Worm (Caenorhabditis elegans): ENCODE results near the gene F32D8.14.

The F32D8.14 gene

DNA sequence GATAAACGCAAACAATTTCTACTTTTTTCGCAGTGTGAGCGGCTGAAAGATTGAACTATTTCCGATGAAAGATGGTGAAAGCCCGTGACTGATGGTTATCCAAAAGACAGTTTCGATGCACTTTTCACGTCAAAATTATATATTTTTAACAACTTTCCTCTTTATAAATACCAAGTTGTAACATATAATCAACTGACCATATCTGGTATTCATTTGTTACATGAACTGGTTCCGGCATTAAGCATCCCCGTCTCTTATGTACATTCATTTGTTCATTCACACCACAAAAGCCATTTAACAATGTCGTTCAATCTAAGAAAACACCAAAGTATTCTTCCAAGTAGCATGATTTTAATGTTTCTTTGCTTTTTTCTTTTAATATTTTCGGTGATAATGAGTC is 11.1 kb downstream of the F32D8.14 start, which contains the start of gene F32D8.2:
Gene F32D8.2 (plus strand): TSS at position 301 of the 400 bp plus-strand sequence.
- no peak for TF ChIP-seq ceh-36 (tag; optimal IDR thresholded peaks at IDR 0.05)
- TF ChIP-seq B0310.2 (tag; optimal IDR thresholded peaks at IDR 0.05) = no peak
- no peak for TF ChIP-seq ceh-13 (GFP tag; optimal IDR thresholded peaks at IDR 0.05)
- TF ChIP-seq pes-1 (GFP tag; IDR thresholded peaks at IDR 0.05) = no peak
- TF ChIP-seq F13C5.2 (tag; optimal IDR thresholded peaks at IDR 0.05) = no peak
- no peak for TF ChIP-seq hmbx-1 (tag; optimal IDR thresholded peaks at IDR 0.05)
- no peak for TF ChIP-seq flt-1 (GFP tag; IDR thresholded peaks at IDR 0.05)
- no peak for TF ChIP-seq ama-1 (optimal IDR thresholded peaks at IDR 0.05)
- TF ChIP-seq hmg-4 (GFP tag; optimal IDR thresholded peaks at IDR 0.05) = no peak
- no peak for TF ChIP-seq ets-7 (tag; optimal IDR thresholded peaks at IDR 0.05)

DNA sequence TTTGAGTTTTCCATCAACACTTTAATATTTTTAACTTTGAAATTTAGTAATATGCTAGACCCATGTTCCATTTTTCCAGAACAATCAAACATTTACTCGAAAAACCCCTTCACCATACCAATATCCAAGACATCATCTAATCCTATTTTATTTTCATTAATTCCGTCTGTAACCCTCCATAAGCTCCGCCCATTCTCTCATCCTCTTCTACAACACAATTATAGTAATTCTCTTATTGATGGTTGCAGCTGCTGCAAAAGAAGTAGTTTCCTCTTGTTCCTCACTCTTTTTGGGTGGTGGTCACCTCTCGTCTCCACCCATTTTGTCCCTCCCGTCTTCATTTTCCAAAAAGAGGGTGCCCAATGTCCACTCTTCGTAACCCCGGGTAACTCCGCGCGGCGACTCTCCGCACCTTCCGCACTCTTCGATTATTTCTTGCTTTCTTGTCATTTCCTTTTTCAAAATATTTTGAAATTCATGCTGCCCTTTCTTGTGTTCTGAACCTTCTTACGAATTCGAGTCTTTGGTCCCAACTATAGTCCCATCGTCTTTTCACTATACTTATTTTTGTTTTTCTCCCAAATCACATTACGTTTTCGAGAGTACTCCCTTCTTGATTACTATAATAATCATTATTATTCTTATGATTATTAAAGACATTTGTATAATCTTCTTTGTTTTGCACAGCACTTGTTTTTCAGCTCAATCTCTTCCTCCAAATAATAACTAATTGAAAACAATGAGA is 14.3 kb downstream of the F32D8.14 start, which contains the start of gene F32D8.1:
Gene F32D8.1 (plus strand): TSS at position 695 of the 745 bp plus-strand sequence.
- TF ChIP-seq tbx-37 (GFP tag; conservative IDR thresholded peaks at IDR 0.05) = no peak
- TF ChIP-seq flt-1 (GFP tag; IDR thresholded peaks at IDR 0.05) = no peak
- no peak for TF ChIP-seq hmg-4 (GFP tag; optimal IDR thresholded peaks at IDR 0.05)
- TF ChIP-seq ets-7 (tag; optimal IDR thresholded peaks at IDR 0.05) = no peak
- TF ChIP-seq hmbx-1 (tag; optimal IDR thresholded peaks at IDR 0.05) = no peak
- no peak for TF ChIP-seq F13C5.2 (tag; optimal IDR thresholded peaks at IDR 0.05)
- no peak for TF ChIP-seq tra-4 (tag; optimal IDR thresholded peaks at IDR 0.05)
- TF ChIP-seq aly-1 (tag; optimal IDR thresholded peaks at IDR 0.05) = no peak

DNA sequence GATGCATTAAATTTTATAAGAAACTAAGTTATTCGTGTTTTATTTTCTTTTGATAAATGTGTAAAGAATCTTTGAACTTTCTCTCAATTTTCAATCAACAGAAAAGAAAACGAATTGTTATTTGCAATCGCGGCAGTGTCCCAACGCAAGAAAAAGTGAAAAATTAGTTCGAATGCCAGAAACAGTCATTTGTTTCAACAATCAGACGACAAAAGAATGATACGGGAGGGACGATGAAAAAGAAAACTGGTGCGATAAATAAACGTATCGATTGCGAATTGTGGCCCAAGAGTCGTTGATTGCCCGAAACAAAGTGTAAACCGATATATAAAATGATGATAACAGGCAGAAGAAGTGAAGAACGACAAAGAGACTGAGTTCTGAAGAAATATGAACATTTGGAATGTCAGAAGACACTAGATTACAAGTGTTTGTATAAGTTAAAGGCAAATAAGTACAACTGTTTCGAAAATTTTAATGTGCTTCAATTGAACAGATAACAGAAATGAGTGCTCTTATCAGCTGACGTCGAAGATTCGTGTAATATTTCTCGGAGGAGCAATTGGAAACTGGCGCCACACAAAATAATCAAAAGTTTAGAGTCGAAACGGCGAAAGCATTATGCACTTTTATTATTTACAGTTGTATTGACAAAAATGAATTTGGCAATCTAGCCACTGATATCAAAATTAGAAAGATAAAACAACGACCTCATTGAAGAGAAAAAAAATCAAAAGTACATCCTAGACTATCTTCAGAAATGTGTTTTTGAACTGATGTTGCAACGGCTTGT is 16.6 kb downstream of the F32D8.14 start:
- TF ChIP-seq ceh-36 (tag; optimal IDR thresholded peaks at IDR 0.05) (no peak), ceh-13 (GFP tag; optimal IDR thresholded peaks at IDR 0.05) (no peak), hmbx-1 (tag; optimal IDR thresholded peaks at IDR 0.05) (no peak), flt-1 (GFP tag; IDR thresholded peaks at IDR 0.05) (no peak), tbx-11 (GFP tag; IDR thresholded peaks at IDR 0.05) (no peak), hnd-1 (tag; optimal IDR thresholded peaks at IDR 0.05) (no peak), F13C5.2 (tag; optimal IDR thresholded peaks at IDR 0.05) (no peak), sea-1 (GFP tag; conservative IDR thresholded peaks at IDR 0.05) (no peak), tra-4 (tag; optimal IDR thresholded peaks at IDR 0.05) (no peak), tbx-37 (GFP tag; conservative IDR thresholded peaks at IDR 0.05) (no peak), aly-1 (tag; optimal IDR thresholded peaks at IDR 0.05) (no peak), hmg-4 (GFP tag; optimal IDR thresholded peaks at IDR 0.05) (no peak), ama-1 (optimal IDR thresholded peaks at IDR 0.05) (no peak), ets-7 (tag; optimal IDR thresholded peaks at IDR 0.05) (no peak), B0310.2 (tag; optimal IDR thresholded peaks at IDR 0.05) (no peak), scrt-1 (GFP tag; IDR thresholded peaks at IDR 0.05) (no peak)

DNA sequence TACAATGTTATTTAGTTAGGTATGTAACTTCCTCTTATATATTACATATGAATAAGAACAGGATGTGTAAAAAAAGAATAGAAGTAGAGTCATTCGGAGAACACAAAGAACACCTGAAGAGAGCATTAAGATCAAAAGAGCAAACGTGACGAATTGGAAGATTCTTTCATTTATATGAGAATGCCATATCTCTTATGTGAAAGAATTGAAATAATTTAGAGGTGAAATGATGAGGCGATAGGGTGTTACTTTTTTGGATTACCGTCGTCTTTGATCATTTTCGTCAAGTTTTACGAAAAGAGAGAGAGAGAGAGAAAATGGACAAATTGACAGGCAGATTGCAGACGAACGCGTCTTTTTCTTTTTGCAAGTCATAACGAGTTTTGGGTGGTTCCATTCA is 18.1 kb downstream of the F32D8.14 start:
- TF ChIP-seq aly-1 (tag; optimal IDR thresholded peaks at IDR 0.05) = no peak
- no peak for TF ChIP-seq ceh-36 (tag; optimal IDR thresholded peaks at IDR 0.05)
- no peak for TF ChIP-seq hmg-4 (GFP tag; optimal IDR thresholded peaks at IDR 0.05)
- TF ChIP-seq tra-4 (tag; optimal IDR thresholded peaks at IDR 0.05) = no peak
- no peak for TF ChIP-seq pes-1 (GFP tag; IDR thresholded peaks at IDR 0.05)
- no peak for TF ChIP-seq sea-1 (GFP tag; conservative IDR thresholded peaks at IDR 0.05)
- no peak for TF ChIP-seq ama-1 (optimal IDR thresholded peaks at IDR 0.05)
- TF ChIP-seq flt-1 (GFP tag; IDR thresholded peaks at IDR 0.05) = no peak
- no peak for TF ChIP-seq F13C5.2 (tag; optimal IDR thresholded peaks at IDR 0.05)
- TF ChIP-seq tbx-37 (GFP tag; conservative IDR thresholded peaks at IDR 0.05) = no peak
- TF ChIP-seq ets-7 (tag; optimal IDR thresholded peaks at IDR 0.05) = no peak

DNA sequence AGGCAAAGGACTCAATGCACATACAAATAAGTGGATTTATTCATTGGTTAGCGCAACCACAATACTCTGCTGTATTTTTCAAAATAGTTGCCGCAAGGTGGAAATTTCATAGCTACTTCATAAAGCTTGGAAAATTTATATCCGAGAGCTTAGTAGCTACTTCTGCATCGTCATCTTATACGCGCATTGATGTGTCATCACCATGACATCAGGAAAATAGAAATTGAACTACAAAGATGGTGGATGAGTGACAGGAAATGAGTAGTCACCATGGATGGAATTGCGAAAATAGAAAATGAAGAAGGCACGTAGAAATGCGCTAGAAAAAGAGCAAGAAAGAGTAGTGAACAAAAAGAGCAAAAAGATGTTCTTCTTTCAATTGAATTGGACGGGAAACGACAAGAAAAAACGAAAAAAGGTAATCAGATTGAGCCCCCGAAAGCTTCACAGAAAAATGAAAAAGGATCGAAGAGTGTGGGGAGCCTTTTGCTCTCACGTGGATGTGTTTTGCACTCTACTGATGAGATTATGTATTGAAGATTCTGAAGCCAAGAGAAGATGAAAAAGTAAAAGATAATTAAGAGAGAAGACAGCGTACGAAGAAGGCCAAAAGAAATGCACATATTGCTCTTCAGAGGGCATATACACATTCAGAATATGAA is 19.5 kb downstream of the F32D8.14 start:
- no peak for TF ChIP-seq ceh-13 (GFP tag; optimal IDR thresholded peaks at IDR 0.05)
- TF ChIP-seq ceh-36 (tag; optimal IDR thresholded peaks at IDR 0.05) = no peak
- TF ChIP-seq sea-1 (GFP tag; conservative IDR thresholded peaks at IDR 0.05) = no peak
- TF ChIP-seq hmg-4 (GFP tag; optimal IDR thresholded peaks at IDR 0.05) = no peak
- TF ChIP-seq B0310.2 (tag; optimal IDR thresholded peaks at IDR 0.05) = no peak
- TF ChIP-seq hnd-1 (tag; optimal IDR thresholded peaks at IDR 0.05) = no peak
- TF ChIP-seq tbx-37 (GFP tag; conservative IDR thresholded peaks at IDR 0.05) = no peak
- TF ChIP-seq hmbx-1 (tag; optimal IDR thresholded peaks at IDR 0.05) = no peak
- no peak for TF ChIP-seq scrt-1 (GFP tag; IDR thresholded peaks at IDR 0.05)
- TF ChIP-seq tra-4 (tag; optimal IDR thresholded peaks at IDR 0.05) = no peak
- TF ChIP-seq aly-1 (tag; optimal IDR thresholded peaks at IDR 0.05) = no peak

DNA sequence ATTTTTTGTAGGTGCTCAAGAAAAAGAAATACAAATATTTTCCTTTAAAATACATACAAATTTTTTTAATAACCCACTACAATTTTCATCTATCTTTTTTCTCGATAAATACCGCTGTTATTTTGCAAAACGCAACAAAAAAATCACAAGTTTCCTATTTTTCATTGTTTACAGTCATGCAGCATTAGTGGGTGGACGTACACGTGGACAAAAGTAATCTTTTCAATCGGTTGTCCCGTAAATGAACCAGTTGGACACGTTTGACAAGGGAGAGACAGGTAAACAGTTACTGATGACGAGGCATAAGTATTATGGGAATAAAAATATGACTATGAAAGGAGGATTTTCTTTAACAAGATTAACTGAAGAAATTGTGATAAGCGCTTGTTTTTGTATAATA is 21.4 kb downstream of the F32D8.14 start:
- TF ChIP-seq ceh-13 (GFP tag; optimal IDR thresholded peaks at IDR 0.05) (no peak), ceh-36 (tag; optimal IDR thresholded peaks at IDR 0.05) (no peak)

DNA sequence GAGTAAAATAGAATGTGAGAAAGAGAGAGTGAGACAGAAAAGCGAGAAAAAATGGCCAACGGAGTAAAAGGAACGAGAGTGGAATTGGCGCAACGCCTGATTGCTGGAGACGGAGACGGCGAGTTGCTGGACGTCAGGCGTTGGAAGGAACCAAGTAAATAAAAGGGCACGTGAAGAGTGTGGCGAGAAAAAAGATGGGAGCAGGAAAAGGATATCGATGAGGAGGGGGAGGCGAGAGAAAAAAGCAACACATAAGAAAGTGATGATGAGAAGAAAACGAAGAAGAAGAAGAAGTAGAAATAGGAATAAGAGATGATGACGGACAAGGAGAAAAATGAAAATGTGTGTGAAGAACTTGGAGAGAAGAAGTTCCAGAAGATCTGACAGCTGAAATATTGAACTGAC is 23.1 kb downstream of the F32D8.14 start:
- TF ChIP-seq aly-1 (tag; optimal IDR thresholded peaks at IDR 0.05) (no peak), B0310.2 (tag; optimal IDR thresholded peaks at IDR 0.05) (no peak), pes-1 (GFP tag; IDR thresholded peaks at IDR 0.05) (no peak), tbx-37 (GFP tag; conservative IDR thresholded peaks at IDR 0.05) (no peak), hmg-4 (GFP tag; optimal IDR thresholded peaks at IDR 0.05) (no peak)
